Worm (Caenorhabditis elegans) whole organism, mixed stage, embryonic: ENCODE measurements around the gene irk-3.

Experiments
- M03D4.4 ChIP-seq: sonication (generic microtip); optimal IDR thresholded peaks from 2 replicates; lab custom pipeline; 2017; ENCODE audit warnings: mild to moderate bottlenecking, missing genetic modification characterization, missing compliant biosample characterization
- bed-3 ChIP-seq: fragments of 200-800 bp; sonication (Bioruptor generic); optimal IDR thresholded peaks from 3 replicates; lab custom pipeline; 2018; ENCODE audit warnings: mild to moderate bottlenecking, missing genetic modification characterization, moderate library complexity, missing compliant biosample characterization
- blmp-1 ChIP-seq: fragments of 150-350 bp; optimal IDR thresholded peaks from 2 replicates; lab custom pipeline; 2014; ENCODE audit warnings: missing biosample characterization, missing genetic modification characterization
- ceh-39 ChIP-seq: fragments of 150-350 bp; optimal IDR thresholded peaks from 2 replicates; lab custom pipeline; 2014; ENCODE audit warnings: missing biosample characterization, missing genetic modification characterization
- ceh-43 ChIP-seq: fragments of 200-800 bp; sonication (Bioruptor generic); optimal IDR thresholded peaks from 2 replicates; lab custom pipeline; 2018; ENCODE audit warnings: mild to moderate bottlenecking, missing genetic modification characterization, moderate library complexity, missing compliant biosample characterization
- ces-1 ChIP-seq: fragments of 150-350 bp; optimal IDR thresholded peaks from 2 replicates; lab custom pipeline; 2014; ENCODE audit warnings: missing biosample characterization, missing genetic modification reagents, missing genetic modification characterization
- cnd-1 ChIP-seq: fragments of 200-800 bp; sonication (Bioruptor generic); optimal IDR thresholded peaks from 2 replicates; lab custom pipeline; 2018; ENCODE audit warnings: mild to moderate bottlenecking, missing genetic modification characterization, missing compliant biosample characterization
- drap-1 ChIP-seq: fragments of 200-800 bp; sonication (Bioruptor generic); optimal IDR thresholded peaks from 3 replicates; lab custom pipeline; 2018; ENCODE audit warnings: mild to moderate bottlenecking, missing genetic modification characterization, missing compliant biosample characterization
- elt-1 ChIP-seq: sonication (generic microtip); optimal IDR thresholded peaks from 2 replicates; lab custom pipeline; 2017; ENCODE audit warnings: missing genetic modification characterization, mild to moderate bottlenecking, missing compliant biosample characterization, antibody characterized with exemption, moderate library complexity, borderline replicate concordance; ENCODE audit not compliant: insufficient read depth
- flh-1 ChIP-seq: fragments of 200-800 bp; sonication (Bioruptor generic); optimal IDR thresholded peaks from 2 replicates; lab custom pipeline; 2018; ENCODE audit warnings: mild to moderate bottlenecking, missing genetic modification characterization, moderate library complexity, missing compliant biosample characterization
- ham-2 ChIP-seq: fragments of 200-800 bp; sonication (Bioruptor generic); optimal IDR thresholded peaks from 2 replicates; lab custom pipeline; 2018; ENCODE audit warnings: mild to moderate bottlenecking, missing genetic modification characterization, missing compliant biosample characterization
- hlh-1 ChIP-seq: fragments of 150-350 bp; optimal IDR thresholded peaks from 2 replicates; lab custom pipeline; 2014; ENCODE audit warnings: missing biosample characterization, missing genetic modification reagents, missing genetic modification characterization
- lin-13 ChIP-seq: fragments of 150-350 bp; optimal IDR thresholded peaks from 2 replicates; lab custom pipeline; 2014; ENCODE audit warnings: missing biosample characterization, missing genetic modification characterization
- lin-32 ChIP-seq: fragments of 200-800 bp; sonication (Bioruptor generic); optimal IDR thresholded peaks from 2 replicates; lab custom pipeline; 2018; ENCODE audit warnings: mild to moderate bottlenecking, missing genetic modification characterization, missing compliant biosample characterization
- lsy-2 ChIP-seq: fragments of 150-350 bp; optimal IDR thresholded peaks from 2 replicates; lab custom pipeline; 2014; ENCODE audit warnings: missing biosample characterization, missing genetic modification characterization
- mab-5 ChIP-seq: fragments of 150-350 bp; optimal IDR thresholded peaks from 2 replicates; lab custom pipeline; 2014; ENCODE audit warnings: missing biosample characterization, missing genetic modification characterization
- mep-1 ChIP-seq: fragments of 150-350 bp; optimal IDR thresholded peaks from 2 replicates; lab custom pipeline; 2017; ENCODE audit warnings: missing biosample characterization, missing genetic modification reagents, missing genetic modification characterization, inconsistent platforms
- mls-2 ChIP-seq: sonication (generic microtip); optimal IDR thresholded peaks from 2 replicates; lab custom pipeline; 2016; ENCODE audit warnings: mild to moderate bottlenecking, missing genetic modification characterization, moderate library complexity, missing compliant biosample characterization
- nhr-2 ChIP-seq: fragments of 150-350 bp; optimal IDR thresholded peaks from 2 replicates; lab custom pipeline; 2014; ENCODE audit warnings: missing biosample characterization, missing genetic modification characterization
- nhr-237 ChIP-seq: fragments of 150-350 bp; optimal IDR thresholded peaks from 2 replicates; lab custom pipeline; 2014; ENCODE audit warnings: missing biosample characterization, missing genetic modification characterization
- nhr-28 ChIP-seq: fragments of 150-350 bp; optimal IDR thresholded peaks from 2 replicates; lab custom pipeline; 2014; ENCODE audit warnings: missing biosample characterization, missing genetic modification characterization
- nhr-76 ChIP-seq: sonication (generic microtip); optimal IDR thresholded peaks from 2 replicates; lab custom pipeline; 2017; ENCODE audit warnings: missing biosample characterization, missing genetic modification characterization
- pha-4 ChIP-seq: fragments of 150-350 bp; optimal IDR thresholded peaks from 2 replicates; lab custom pipeline; 2018; ENCODE audit warnings: missing biosample characterization, missing genetic modification reagents, missing genetic modification characterization
- sem-2 ChIP-seq: fragments of 200-800 bp; sonication (Bioruptor generic); optimal IDR thresholded peaks from 2 replicates; lab custom pipeline; 2018; ENCODE audit warnings: mild to moderate bottlenecking, missing genetic modification characterization, missing compliant biosample characterization
- sptf-1 ChIP-seq: sonication (generic microtip); optimal IDR thresholded peaks from 2 replicates; lab custom pipeline; 2017; ENCODE audit warnings: mild to moderate bottlenecking, missing genetic modification characterization, moderate library complexity, missing compliant biosample characterization
- tbx-8 ChIP-seq: fragments of 200-800 bp; sonication (Bioruptor generic); optimal IDR thresholded peaks from 2 replicates; lab custom pipeline; 2018; ENCODE audit warnings: mild to moderate bottlenecking, missing genetic modification characterization, moderate library complexity, missing compliant biosample characterization
- unc-120 ChIP-seq: sonication (generic microtip); optimal IDR thresholded peaks from 2 replicates; lab custom pipeline; 2017; ENCODE audit warnings: missing genetic modification characterization, missing compliant biosample characterization; ENCODE audit not compliant: poor library complexity, severe bottlenecking
- unc-39 ChIP-seq: fragments of 150-350 bp; optimal IDR thresholded peaks from 2 replicates; lab custom pipeline; 2014; ENCODE audit warnings: missing biosample characterization, missing genetic modification characterization
- unc-62 ChIP-seq: fragments of 150-350 bp; optimal IDR thresholded peaks from 2 replicates; lab custom pipeline; 2014; ENCODE audit warnings: missing biosample characterization, missing genetic modification reagents, missing genetic modification characterization
- zip-8 ChIP-seq: fragments of 150-350 bp; optimal IDR thresholded peaks from 2 replicates; lab custom pipeline; 2014; ENCODE audit warnings: missing biosample characterization, missing genetic modification characterization
- ztf-11 ChIP-seq: fragments of 150-350 bp; optimal IDR thresholded peaks from 2 replicates; lab custom pipeline; 2014; ENCODE audit warnings: missing biosample characterization, missing genetic modification characterization

Gene irk-3

DNA sequence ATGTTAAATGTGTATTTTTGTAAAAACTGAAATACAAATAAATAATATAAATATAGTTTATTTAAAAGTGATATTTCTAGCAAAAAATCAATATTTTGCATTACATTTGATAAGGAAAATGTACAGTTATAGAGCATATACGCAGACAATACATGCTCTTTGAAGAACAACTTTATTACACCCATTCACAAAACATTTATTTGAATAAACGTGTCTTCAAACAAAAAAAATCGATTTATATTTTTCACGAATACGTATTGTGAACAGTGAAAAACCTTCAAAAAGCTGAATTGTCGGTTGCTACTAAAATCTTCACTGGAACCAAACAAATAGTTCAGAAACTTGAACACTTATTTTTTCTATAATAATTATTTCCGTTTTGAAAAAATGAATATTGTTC is 22.6 kb downstream of the irk-3 start, which contains the start of gene K04G11.3:
K04G11.3 (minus strand) TSS at position 101 of the 400 bp plus-strand sequence.
- TF ChIP-seq lin-13 (tag; lab: Kevin White, UChicago) (no peak), nhr-28 (no peak), ceh-39 (tag; lab: Kevin White, UChicago) (no peak), zip-8 (tag; lab: Kevin White, UChicago) (no peak), lsy-2 (tag; lab: Kevin White, UChicago) (no peak), sem-2 (GFP tag; lab: Kevin White, UChicago) (no peak), mep-1 (tag; lab: Kevin White, UChicago) (no peak), cnd-1 (tag; lab: Kevin White, UChicago) (no peak), bed-3 (GFP tag; lab: Kevin White, UChicago) (no peak), tbx-8 (GFP tag; lab: Kevin White, UChicago) (no peak), nhr-237 (tag; lab: Kevin White, UChicago) (no peak), M03D4.4 (tag; lab: Kevin White, UChicago) (no peak), drap-1 (no peak), hlh-1 (tag; lab: Kevin White, UChicago) (no peak), pha-4 (no peak), mab-5 (tag; lab: Kevin White, UChicago) (no peak), blmp-1 (tag; lab: Kevin White, UChicago) (no peak), nhr-76 (tag; lab: Kevin White, UChicago) (no peak), ham-2 (GFP tag; lab: Kevin White, UChicago) (no peak), unc-120 (tag; lab: Kevin White, UChicago) (no peak)

DNA sequence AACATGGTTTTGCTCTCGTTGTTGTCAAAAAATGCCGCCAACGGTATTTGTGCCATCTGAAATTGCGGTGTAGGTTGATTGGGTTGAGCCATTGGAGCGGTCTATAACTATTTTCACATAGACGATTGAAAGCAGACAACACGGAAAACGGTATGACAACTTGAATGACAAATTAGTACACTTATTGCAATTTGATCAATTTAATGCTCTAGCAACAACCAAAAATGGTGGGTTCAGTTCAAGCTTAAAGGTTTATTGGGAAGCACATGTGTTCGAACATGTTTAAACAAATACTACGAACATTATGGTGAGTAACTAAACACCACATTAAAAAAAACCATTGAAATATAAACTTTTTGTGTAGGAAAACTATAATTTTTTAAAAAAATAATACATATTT is 29.8 kb downstream of the irk-3 start, which contains the start of gene sel-7:
sel-7 (minus strand) TSS at position 101 of the 400 bp plus-strand sequence.
- TF ChIP-seq tbx-8 (GFP tag; lab: Kevin White, UChicago) (no peak), ham-2 (GFP tag; lab: Kevin White, UChicago) (no peak), nhr-28 (no peak), lsy-2 (tag; lab: Kevin White, UChicago) (no peak), ceh-39 (tag; lab: Kevin White, UChicago) (no peak), M03D4.4 (tag; lab: Kevin White, UChicago) (no peak), sem-2 (GFP tag; lab: Kevin White, UChicago) (no peak), ces-1 (GFP tag; lab: Kevin White, UChicago) (no peak), mep-1 (tag; lab: Kevin White, UChicago) (no peak), blmp-1 (tag; lab: Kevin White, UChicago) (no peak), nhr-2 (no peak), unc-62 (no peak), zip-8 (tag; lab: Kevin White, UChicago) (no peak), ztf-11 (no peak), bed-3 (GFP tag; lab: Kevin White, UChicago) (no peak)
- TF ChIP-seq, all 35 proteins: peak for 0

DNA sequence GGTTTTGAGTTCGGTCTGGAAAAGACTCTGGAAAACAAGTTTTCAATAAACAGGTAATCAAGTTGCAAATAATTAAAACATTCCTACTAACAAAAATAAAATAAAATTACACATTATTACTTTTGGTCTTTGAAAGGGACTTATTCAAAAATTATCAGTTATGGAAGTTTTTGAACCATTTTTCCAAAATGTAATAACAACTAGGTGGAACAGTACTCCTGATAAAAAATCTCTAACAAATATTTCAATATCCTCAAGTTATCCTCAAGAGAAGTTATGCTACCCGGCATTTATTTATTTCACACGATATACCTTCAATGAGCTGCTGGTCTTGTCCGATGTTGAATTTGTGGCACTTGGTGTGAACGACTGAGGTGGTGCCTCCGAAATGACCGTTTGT is 30.5 kb downstream of the irk-3 start:
- TF ChIP-seq unc-39 (tag; lab: Kevin White, UChicago) (no peak), mab-5 (tag; lab: Kevin White, UChicago) (no peak), sptf-1 (tag; lab: Kevin White, UChicago) (no peak), cnd-1 (tag; lab: Kevin White, UChicago) (no peak), pha-4 (no peak), drap-1 (no peak)

DNA sequence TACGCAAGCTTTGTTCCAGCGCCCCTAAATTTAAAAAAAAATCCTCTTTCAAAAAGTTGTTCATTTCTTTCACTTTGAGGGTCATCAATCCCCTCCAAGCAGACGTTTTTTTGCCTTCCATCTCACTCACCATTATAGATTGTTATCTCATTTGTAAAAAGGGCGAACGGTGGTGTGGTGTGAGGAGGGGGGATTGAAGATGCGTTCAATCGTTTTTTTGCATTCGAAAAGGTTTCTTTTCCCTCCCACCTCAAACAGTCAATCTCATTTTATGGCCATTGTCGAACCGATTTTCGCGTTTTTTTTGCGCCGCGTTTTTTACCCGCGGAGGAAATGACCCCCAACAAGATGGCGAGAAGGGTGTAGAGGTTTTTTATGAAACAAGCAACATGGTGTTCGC is 31.3 kb downstream of the irk-3 start:
- TF ChIP-seq bed-3 (GFP tag; lab: Kevin White, UChicago) (no peak), mep-1 (tag; lab: Kevin White, UChicago) (no peak), tbx-8 (GFP tag; lab: Kevin White, UChicago) (no peak), sem-2 (GFP tag; lab: Kevin White, UChicago) (no peak), ceh-39 (tag; lab: Kevin White, UChicago) (no peak), lin-13 (tag; lab: Kevin White, UChicago) (no peak), flh-1 (GFP tag; lab: Kevin White, UChicago) (no peak), unc-120 (tag; lab: Kevin White, UChicago) (no peak), lsy-2 (tag; lab: Kevin White, UChicago) (no peak), elt-1 (tag; lab: Kevin White, UChicago) (no peak), mls-2 (tag; lab: Kevin White, UChicago) (no peak)

DNA sequence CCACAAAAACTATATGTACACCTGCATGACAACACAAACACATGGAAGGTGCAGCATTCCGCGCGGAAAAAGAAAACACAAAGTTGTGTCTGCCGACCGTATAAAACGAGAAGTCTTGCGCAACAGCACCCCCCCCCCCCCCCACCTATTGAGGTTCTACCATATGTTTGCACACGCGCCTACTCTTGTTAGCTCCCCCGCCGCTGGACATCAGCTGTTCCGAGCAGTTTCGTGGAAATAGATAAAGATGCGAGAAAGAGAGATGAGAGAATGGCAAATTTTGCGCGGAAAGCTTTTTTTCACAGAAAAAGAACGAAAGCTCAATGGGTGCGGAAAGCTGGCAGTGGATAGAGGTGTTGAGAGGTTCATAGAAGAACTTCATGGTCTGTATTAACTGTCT is 34.6 kb downstream of the irk-3 start:
- TF ChIP-seq ceh-43 (GFP tag; lab: Kevin White, UChicago), result no peak
- TF ChIP-seq hlh-1 (tag; lab: Kevin White, UChicago), result peak; percentile 92
- TF ChIP-seq tbx-8 (GFP tag; lab: Kevin White, UChicago), result no peak
- TF ChIP-seq lin-32, result no peak
- no peak for TF ChIP-seq ces-1 (GFP tag; lab: Kevin White, UChicago)
- no peak for TF ChIP-seq sem-2 (GFP tag; lab: Kevin White, UChicago)
- no peak for TF ChIP-seq unc-62
- no peak for TF ChIP-seq nhr-28
- no peak for TF ChIP-seq nhr-2
- peak; percentile 31 for TF ChIP-seq sptf-1 (tag; lab: Kevin White, UChicago)
- TF ChIP-seq M03D4.4 (tag; lab: Kevin White, UChicago), result peak; percentile 49
- no peak for TF ChIP-seq nhr-237 (tag; lab: Kevin White, UChicago)
- TF ChIP-seq lin-13 (tag; lab: Kevin White, UChicago), result no peak
- TF ChIP-seq ham-2 (GFP tag; lab: Kevin White, UChicago), result no peak
- no peak for TF ChIP-seq mls-2 (tag; lab: Kevin White, UChicago)
- no peak for TF ChIP-seq bed-3 (GFP tag; lab: Kevin White, UChicago)
- no peak for TF ChIP-seq elt-1 (tag; lab: Kevin White, UChicago)
- TF ChIP-seq cnd-1 (tag; lab: Kevin White, UChicago), result no peak
- TF ChIP-seq zip-8 (tag; lab: Kevin White, UChicago), result no peak
- peak; percentile 6 for TF ChIP-seq pha-4
- TF ChIP-seq unc-39 (tag; lab: Kevin White, UChicago), result no peak
- TF ChIP-seq mep-1 (tag; lab: Kevin White, UChicago), result no peak
- TF ChIP-seq drap-1, result peak; percentile 6
- no peak for TF ChIP-seq lsy-2 (tag; lab: Kevin White, UChicago)
- peak; percentile 19 for TF ChIP-seq unc-120 (tag; lab: Kevin White, UChicago)
- TF ChIP-seq, all 35 proteins: peak for 6
